Fruit fly (Drosophila melanogaster): ENCODE results near the gene CG43844.

- TF ChIP-seq CG8388 (GFP tag; optimal IDR thresholded peaks at IDR 0.05) (no peak), CTCF (GFP tag; optimal IDR thresholded peaks at IDR 0.05) (no peak), sens (GFP tag) (no peak), Blimp-1 (GFP tag; optimal IDR thresholded peaks at IDR 0.05) (no peak), CG14965 (GFP tag; optimal IDR thresholded peaks at IDR 0.05; ENCODE audit: borderline replicate concordance) (no peak), Opbp (GFP tag; IDR thresholded peaks at IDR 0.05; ENCODE audit: partially characterized antibody) (no peak), ATbp (GFP tag; optimal IDR thresholded peaks at IDR 0.05) (no peak), CoRest (tag; optimal IDR thresholded peaks at IDR 0.05) (no peak), sd (tag; optimal IDR thresholded peaks at IDR 0.05) (no peak), CG9609 (GFP tag; optimal IDR thresholded peaks at IDR 0.05) (no peak), fd64A (GFP tag; optimal IDR thresholded peaks at IDR 0.05) (no peak), CG13624 (GFP tag; optimal IDR thresholded peaks at IDR 0.05) (no peak)
Observed at dm6 chr3R:21892450-21892849, 3.1 kb downstream of the CG43844 start.

Measured in whole organism, embryonic.